Fruit fly (Drosophila melanogaster): ENCODE measurements around the gene alpha-Man-IIa.

Gene alpha-Man-IIa

dm6 chr3R:9376789-9377188 lies 35.6 kb upstream of the alpha-Man-IIa start:
- no peak for TF ChIP-seq CG7368 (GFP tag; optimal IDR thresholded peaks at IDR 0.05)
- TF ChIP-seq Smox (GFP tag; optimal IDR thresholded peaks at IDR 0.05), result no peak
- TF ChIP-seq Sox15 (GFP tag; optimal IDR thresholded peaks at IDR 0.05), result no peak
- TF ChIP-seq Blimp-1 (GFP tag; optimal IDR thresholded peaks at IDR 0.05), result no peak
- TF ChIP-seq CG6163 (GFP tag; IDR thresholded peaks at IDR 0.05), result no peak
- no peak for TF ChIP-seq cyc (GFP tag; optimal IDR thresholded peaks at IDR 0.05)
- no peak for TF ChIP-seq Eip75B (GFP tag; optimal IDR thresholded peaks at IDR 0.05)
- TF ChIP-seq CG1621 (tag; optimal IDR thresholded peaks at IDR 0.05), result no peak
- TF ChIP-seq svp (GFP tag), result no peak
- no peak for TF ChIP-seq Hr39 (GFP tag; optimal IDR thresholded peaks at IDR 0.05)
- no peak for TF ChIP-seq dac (GFP tag; optimal IDR thresholded peaks at IDR 0.05)
- no peak for TF ChIP-seq fd59A (GFP tag; optimal IDR thresholded peaks at IDR 0.05)
- no peak for TF ChIP-seq acj6 (GFP tag; optimal IDR thresholded peaks at IDR 0.05)
- TF ChIP-seq CG15336 (GFP tag; IDR thresholded peaks at IDR 0.05), result no peak
- no peak for TF ChIP-seq CG6276 (GFP tag; optimal IDR thresholded peaks at IDR 0.05)
- no peak for TF ChIP-seq vri (GFP tag; optimal IDR thresholded peaks at IDR 0.05)
- TF ChIP-seq Sox14 (GFP tag; optimal IDR thresholded peaks at IDR 0.05), result no peak
- no peak for TF ChIP-seq ss (GFP tag; optimal IDR thresholded peaks at IDR 0.05)
- no peak for TF ChIP-seq topi (GFP tag; optimal IDR thresholded peaks at IDR 0.05)

- TF ChIP-seq CG6163 (GFP tag; IDR thresholded peaks at IDR 0.05) (peak; percentile 70; the same call in 2 of the 3 replicates), CG6854 (GFP tag; optimal IDR thresholded peaks at IDR 0.05) (peak; percentile 81), pdm3 (GFP tag; optimal IDR thresholded peaks at IDR 0.05) (peak; percentile 81), fd85E (GFP tag; optimal IDR thresholded peaks at IDR 0.05) (no peak), eg (GFP tag; IDR thresholded peaks at IDR 0.05) (peak; percentile 52), Met (GFP tag; optimal IDR thresholded peaks at IDR 0.05) (peak; percentile 91), topi (GFP tag; optimal IDR thresholded peaks at IDR 0.05) (peak; percentile 94), CG11902 (GFP tag; optimal IDR thresholded peaks at IDR 0.05) (peak; percentile 66), Blimp-1 (GFP tag; optimal IDR thresholded peaks at IDR 0.05) (peak; percentile 80), Hr38 (GFP tag; optimal IDR thresholded peaks at IDR 0.05) (no peak), Sox102F (GFP tag; optimal IDR thresholded peaks at IDR 0.05) (peak; percentile 91), CG1621 (tag; optimal IDR thresholded peaks at IDR 0.05) (peak; percentile 75), CG6792 (GFP tag; optimal IDR thresholded peaks at IDR 0.05) (peak; percentile 91), svp (GFP tag) (peak; percentile 93), CG9139 (GFP tag; optimal IDR thresholded peaks at IDR 0.05) (peak; percentile 81), CG8119 (GFP tag; IDR thresholded peaks at IDR 0.05) (peak; percentile 54; the same call in 2 of the 3 replicates), dsx (GFP tag; optimal IDR thresholded peaks at IDR 0.05; ENCODE audit: poor library complexity, severe bottlenecking) (peak; percentile 91), net (GFP tag; optimal IDR thresholded peaks at IDR 0.05) (peak; percentile 75), salr (GFP tag; optimal IDR thresholded peaks at IDR 0.05) (peak; percentile 42 to 78), CG3919 (GFP tag; optimal IDR thresholded peaks at IDR 0.05) (peak; percentile 90), CG16779 (tag; optimal IDR thresholded peaks at IDR 0.05) (peak; percentile 82), CG8319 (GFP tag; optimal IDR thresholded peaks at IDR 0.05) (peak; percentile 64), fkh (GFP tag; optimal IDR thresholded peaks at IDR 0.05) (peak; percentile 66), CG15336 (GFP tag; IDR thresholded peaks at IDR 0.05) (peak; percentile 42; the same call in 1 of the 2 replicates), Sox14 (GFP tag; optimal IDR thresholded peaks at IDR 0.05) (peak; percentile 77), CG11762 (GFP tag; optimal IDR thresholded peaks at IDR 0.05; ENCODE audit: insufficient read depth) (peak; percentile 70), dac (GFP tag; optimal IDR thresholded peaks at IDR 0.05) (no peak), Ets96B (tag; optimal IDR thresholded peaks at IDR 0.05) (peak; percentile 88), Smox (GFP tag; optimal IDR thresholded peaks at IDR 0.05) (peak; percentile 88), CG3032 (tag; optimal IDR thresholded peaks at IDR 0.05) (peak; percentile 92), Lpt (GFP tag; optimal IDR thresholded peaks at IDR 0.05) (peak; percentile 58), lz (GFP tag; optimal IDR thresholded peaks at IDR 0.05) (peak; percentile 92), CG10669 (GFP tag; optimal IDR thresholded peaks at IDR 0.05) (peak; percentile 86), CG11294 (GFP tag; IDR thresholded peaks at IDR 0.05) (0 out of 2 replicates have a peak, but pooled peaks have one; percentile 26), Eip75B (GFP tag; optimal IDR thresholded peaks at IDR 0.05) (peak; percentile 89), CG34406 (GFP tag; optimal IDR thresholded peaks at IDR 0.05) (peak; percentile 89), Hr4 (GFP tag; optimal IDR thresholded peaks at IDR 0.05) (peak; percentile 1), CG8632 (GFP tag; optimal IDR thresholded peaks at IDR 0.05) (peak; percentile 85), Eip78C (GFP tag) (peak; percentile 98)
Measured at dm6 chr3R:9378644-9379411, 33.5 kb upstream of the alpha-Man-IIa start.
